Worm (Caenorhabditis elegans): ENCODE measurements around the gene sup-35.

- no peak for TF ChIP-seq flt-1 (GFP tag; IDR thresholded peaks at IDR 0.05)
- no peak for TF ChIP-seq klf-2 (GFP tag; conservative IDR thresholded peaks at IDR 0.05)
- TF ChIP-seq cog-1 (tag; optimal IDR thresholded peaks at IDR 0.05): no peak
- no peak for TF ChIP-seq ztf-23 (GFP tag; IDR thresholded peaks at IDR 0.05)
- TF ChIP-seq med-1 (GFP tag; optimal IDR thresholded peaks at IDR 0.05; ENCODE audit: insufficient read depth): no peak
Measured at ce11 chrIII:11079445-11079844, 39.6 kb downstream of the sup-35 start, which contains the start of gene W09D6.4.
